Fruit fly (Drosophila melanogaster) whole organism, embryonic: ENCODE measurements around the gene ClC-c.

Source experiments
- Adf1 ChIP-seq: fragments of 200-800 bp; sonication (Bioruptor generic); IDR thresholded peaks from 2 replicates; pipeline ENCODE4 v1.3.6; 2022; ENCODE audit warnings: missing biosample characterization, missing genetic modification characterization
- Bgb ChIP-seq: fragments of 200-800 bp; sonication (Bioruptor generic); IDR thresholded peaks from 2 replicates; pipeline ENCODE4 v1.3.6; 2022; ENCODE audit warnings: missing biosample characterization, missing genetic modification characterization; ENCODE audit not compliant: partially characterized antibody
- Bteb2 ChIP-seq: fragments of 200-800 bp; sonication (Bioruptor generic); optimal IDR thresholded peaks from 2 replicates; lab custom pipeline; 2016; ENCODE audit warnings: missing biosample characterization, missing genetic modification characterization
- CG12071 ChIP-seq: fragments of 200-800 bp; sonication (Bioruptor generic); optimal IDR thresholded peaks from 3 replicates; lab custom pipeline; 2018; ENCODE audit warnings: missing biosample characterization, mild to moderate bottlenecking, missing genetic modification characterization
- CG12744 ChIP-seq: fragments of 200-800 bp; sonication (Bioruptor generic); optimal IDR thresholded peaks from 2 replicates; lab custom pipeline; 2016; ENCODE audit warnings: missing biosample characterization, missing genetic modification characterization
- CG13123 ChIP-seq: fragments of 200-800 bp; sonication (Bioruptor generic); optimal IDR thresholded peaks from 2 replicates; lab custom pipeline; 2016; ENCODE audit warnings: missing biosample characterization, missing genetic modification characterization
- CG15479 ChIP-seq: fragments of 200-800 bp; sonication (Bioruptor generic); optimal IDR thresholded peaks from 3 replicates; lab custom pipeline; 2019; ENCODE audit warnings: missing biosample characterization, mild to moderate bottlenecking, missing genetic modification characterization, moderate library complexity
- CG15696 ChIP-seq: fragments of 200-800 bp; sonication (Bioruptor generic); optimal IDR thresholded peaks from 2 replicates; lab custom pipeline; 2019; ENCODE audit warnings: missing biosample characterization, mild to moderate bottlenecking, missing genetic modification characterization, moderate library complexity
- CG3065 ChIP-seq: fragments of 200-800 bp; sonication (Bioruptor generic); optimal IDR thresholded peaks from 2 replicates; lab custom pipeline; 2016; ENCODE audit warnings: missing biosample characterization, missing genetic modification characterization
- CG4404 ChIP-seq: fragments of 200-800 bp; sonication (Bioruptor generic); IDR thresholded peaks from 2 replicates; pipeline ENCODE4 v1.3.6; 2022; ENCODE audit warnings: missing biosample characterization, missing genetic modification characterization
- CG6272 ChIP-seq: fragments of 200-800 bp; sonication (Bioruptor generic); IDR thresholded peaks from 2 replicates; pipeline ENCODE4 v1.3.6; 2022; ENCODE audit warnings: missing biosample characterization, missing genetic modification characterization
- CG6683 ChIP-seq: fragments of 200-800 bp; sonication (Bioruptor generic); optimal IDR thresholded peaks from 2 replicates; lab custom pipeline; 2017; ENCODE audit warnings: missing biosample characterization, mild to moderate bottlenecking, missing genetic modification characterization, missing genetic modification reagents
- CG6791 ChIP-seq: fragments of 200-800 bp; sonication (Bioruptor generic); IDR thresholded peaks from 3 replicates; pipeline ENCODE4 v1.3.6; 2022; ENCODE audit warnings: missing biosample characterization, missing genetic modification characterization; ENCODE audit not compliant: partially characterized antibody
- CG8089 ChIP-seq: fragments of 200-800 bp; sonication (Bioruptor generic); optimal IDR thresholded peaks from 3 replicates; lab custom pipeline; 2016; ENCODE audit warnings: missing biosample characterization, missing genetic modification characterization
- CG8281 ChIP-seq: fragments of 200-800 bp; sonication (Bioruptor generic); optimal IDR thresholded peaks from 2 replicates; lab custom pipeline; 2018; ENCODE audit warnings: missing biosample characterization, mild to moderate bottlenecking, missing genetic modification characterization, moderate library complexity
- CG8290 ChIP-seq, 3 experiments: fragments of 200-800 bp; sonication (Bioruptor generic); optimal IDR thresholded peaks; 2 replicates each; lab custom pipeline; 2016 to 2019; ENCODE audit warnings: missing biosample characterization in 3 of 3, missing genetic modification characterization in 3 of 3, mild to moderate bottlenecking in 2 of 3, moderate library complexity in 1 of 3
- CG8765 ChIP-seq: fragments of 200-800 bp; sonication (Bioruptor generic); IDR thresholded peaks from 2 replicates; pipeline ENCODE4 v1.3.6; 2022; ENCODE audit warnings: missing biosample characterization, missing genetic modification characterization
- Gsc ChIP-seq: fragments of 200-800 bp; sonication (Bioruptor generic); IDR thresholded peaks from 2 replicates; pipeline ENCODE4 v1.3.6; 2022; ENCODE audit warnings: missing biosample characterization, missing genetic modification characterization
- HHEX ChIP-seq: fragments of 200-800 bp; sonication (Bioruptor generic); optimal IDR thresholded peaks from 3 replicates; lab custom pipeline; 2017; ENCODE audit warnings: missing biosample characterization, mild to moderate bottlenecking, missing genetic modification characterization, missing genetic modification reagents
- Hmx ChIP-seq: fragments of 200-800 bp; sonication (Bioruptor generic); optimal IDR thresholded peaks from 2 replicates; lab custom pipeline; 2016; ENCODE audit warnings: missing biosample characterization, missing genetic modification characterization
- NFAT ChIP-seq: fragments of 200-800 bp; sonication (Bioruptor generic); IDR thresholded peaks from 2 replicates; pipeline ENCODE4 v1.3.6; 2022; ENCODE audit warnings: missing biosample characterization, missing genetic modification characterization
- Neu2 ChIP-seq: fragments of 200-800 bp; sonication (Bioruptor generic); optimal IDR thresholded peaks from 3 replicates; lab custom pipeline; 2016; ENCODE audit warnings: missing biosample characterization, missing genetic modification characterization, borderline replicate concordance
- Nf-YA ChIP-seq: fragments of 200-800 bp; sonication (Bioruptor generic); IDR thresholded peaks from 2 replicates; pipeline ENCODE4 v1.3.6; 2022; ENCODE audit warnings: missing biosample characterization, missing genetic modification characterization
- NfI ChIP-seq: fragments of 200-800 bp; sonication (Bioruptor generic); optimal IDR thresholded peaks from 3 replicates; lab custom pipeline; 2018; ENCODE audit warnings: missing biosample characterization, mild to moderate bottlenecking, missing genetic modification characterization, moderate library complexity
- Rx ChIP-seq: fragments of 200-800 bp; sonication (Bioruptor generic); IDR thresholded peaks from 2 replicates; pipeline ENCODE4 v1.3.6; 2022; ENCODE audit warnings: missing biosample characterization, missing genetic modification characterization
- Sox100B ChIP-seq: fragments of 200-800 bp; sonication (Bioruptor generic); optimal IDR thresholded peaks from 3 replicates; lab custom pipeline; 2018; ENCODE audit warnings: missing biosample characterization, mild to moderate bottlenecking, missing genetic modification characterization
- Tbp ChIP-seq: fragments of >200 bp; optimal IDR thresholded peaks from 2 replicates; lab custom pipeline; 2018; ENCODE audit warnings: missing biosample characterization, missing genetic modification characterization
- YL-1 ChIP-seq: fragments of 200-800 bp; sonication (Bioruptor generic); optimal IDR thresholded peaks from 3 replicates; lab custom pipeline; 2017; ENCODE audit warnings: missing biosample characterization, mild to moderate bottlenecking, missing genetic modification characterization
- abd-A ChIP-seq: fragments of 200-800 bp; sonication (Bioruptor generic); optimal IDR thresholded peaks from 3 replicates; lab custom pipeline; 2019; ENCODE audit warnings: missing biosample characterization, mild to moderate bottlenecking, missing genetic modification characterization, moderate library complexity
- ara ChIP-seq: fragments of 200-800 bp; sonication (Bioruptor generic); IDR thresholded peaks from 2 replicates; pipeline ENCODE4 v1.3.6; 2022; ENCODE audit warnings: missing biosample characterization, missing genetic modification characterization
- ato ChIP-seq: fragments of 200-800 bp; sonication (Bioruptor generic); IDR thresholded peaks from 2 replicates; pipeline ENCODE4 v1.3.6; 2022; ENCODE audit warnings: missing biosample characterization, missing genetic modification characterization; ENCODE audit not compliant: partially characterized antibody
- btn ChIP-seq: fragments of 200-800 bp; sonication (Bioruptor generic); optimal IDR thresholded peaks from 2 replicates; lab custom pipeline; 2016; ENCODE audit warnings: missing biosample characterization, missing genetic modification characterization
- chif ChIP-seq, 2 experiments: fragments of 200-800 bp; sonication (Bioruptor generic); optimal IDR thresholded peaks; 3 replicates each; lab custom pipeline; 2016; ENCODE audit warnings: missing biosample characterization in 2 of 2, missing genetic modification characterization in 2 of 2
- ci ChIP-seq: fragments of 200-800 bp; sonication (Bioruptor generic); IDR thresholded peaks from 3 replicates; pipeline ENCODE4 v1.3.6; 2022; ENCODE audit warnings: missing biosample characterization, missing genetic modification characterization
- corto ChIP-seq: fragments of 200-800 bp; sonication (Bioruptor generic); optimal IDR thresholded peaks from 2 replicates; lab custom pipeline; 2016; ENCODE audit warnings: missing biosample characterization, mild to moderate bottlenecking, missing genetic modification characterization, moderate library complexity
- crc ChIP-seq: fragments of 200-800 bp; sonication (Bioruptor generic); optimal IDR thresholded peaks from 2 replicates; lab custom pipeline; 2016; ENCODE audit warnings: missing biosample characterization, missing genetic modification characterization
- cwo ChIP-seq: fragments of 200-800 bp; sonication (Bioruptor generic); optimal IDR thresholded peaks from 3 replicates; lab custom pipeline; 2017; ENCODE audit warnings: missing biosample characterization, missing genetic modification characterization, mild to moderate bottlenecking, moderate library complexity, missing genetic modification reagents
- disco-r ChIP-seq: fragments of 200-800 bp; sonication (Bioruptor generic); optimal IDR thresholded peaks from 2 replicates; lab custom pipeline; 2016; ENCODE audit warnings: missing biosample characterization, missing genetic modification characterization
- ewg ChIP-seq: fragments of 200-800 bp; sonication (Bioruptor generic); optimal IDR thresholded peaks from 3 replicates; lab custom pipeline; 2017; ENCODE audit warnings: mild to moderate bottlenecking, missing biosample characterization, missing genetic modification reagents, missing genetic modification characterization
- hth ChIP-seq: fragments of >200 bp; optimal IDR thresholded peaks from 2 replicates; lab custom pipeline; 2017; ENCODE audit warnings: inconsistent platforms
- kni ChIP-seq: fragments of 200-800 bp; sonication (Bioruptor generic); optimal IDR thresholded peaks from 3 replicates; lab custom pipeline; 2017; ENCODE audit warnings: mild to moderate bottlenecking, missing biosample characterization, missing genetic modification reagents, missing genetic modification characterization
- org-1 ChIP-seq: fragments of 200-800 bp; sonication (Bioruptor generic); optimal IDR thresholded peaks from 2 replicates; lab custom pipeline; 2017; ENCODE audit warnings: missing biosample characterization, missing genetic modification characterization
- pnt ChIP-seq: fragments of 200-800 bp; sonication (Bioruptor generic); optimal IDR thresholded peaks from 3 replicates; lab custom pipeline; 2016; ENCODE audit warnings: missing biosample characterization, missing genetic modification characterization
- prd ChIP-seq, 3 experiments: fragments of >200 bp in 2 of 3; fragments of 200-800 bp in 1 of 3; sonication (Bioruptor generic) in 1 of 3; optimal IDR thresholded peaks in 2 of 3; IDR thresholded peaks in 1 of 3; 2 replicates in 2 of 3; 3 replicates in 1 of 3; pipeline versions ENCODE4 v1.3.6 to Lab custom; 2017 to 2022; ENCODE audit warnings: missing biosample characterization in 1 of 3, missing genetic modification characterization in 1 of 3
- pzg ChIP-seq: fragments of 200-800 bp; sonication (Bioruptor generic); optimal IDR thresholded peaks from 3 replicates; lab custom pipeline; 2018; ENCODE audit warnings: missing biosample characterization, mild to moderate bottlenecking, missing genetic modification characterization, moderate library complexity
- salm ChIP-seq: fragments of 200-800 bp; sonication (Bioruptor generic); optimal IDR thresholded peaks from 2 replicates; lab custom pipeline; 2018; ENCODE audit warnings: missing biosample characterization, mild to moderate bottlenecking, missing genetic modification characterization
- sima ChIP-seq: fragments of 200-800 bp; sonication (Bioruptor generic); optimal IDR thresholded peaks from 2 replicates; lab custom pipeline; 2016; ENCODE audit warnings: missing biosample characterization, missing genetic modification characterization
- tap ChIP-seq: fragments of 200-800 bp; optimal IDR thresholded peaks from 3 replicates; lab custom pipeline; 2019; ENCODE audit warnings: missing biosample characterization, mild to moderate bottlenecking, missing genetic modification characterization, moderate library complexity
- tgo ChIP-seq: fragments of 200-800 bp; sonication (Bioruptor generic); IDR thresholded peaks from 3 replicates; pipeline ENCODE4 v1.3.6; 2022; ENCODE audit warnings: missing biosample characterization, missing genetic modification characterization

The ClC-c gene

dm6 chr3L:16046387-16047066, 43.7 kb upstream of the ClC-c start (continued):
- TF ChIP-seq Bteb2 (no peak), sima (GFP tag; lab: Kevin White, UChicago) (no peak), abd-A (tag; lab: Kevin White, UChicago) (peak; percentile 85), Hmx (GFP tag; lab: Kevin White, UChicago) (no peak), CG15696 (tag; lab: Kevin White, UChicago) (no peak), tap (peak; percentile 52), NFAT (GFP tag; lab: Robert Waterston, UW) (peak; percentile 65), Adf1 (GFP tag; lab: Robert Waterston, UW) (no peak), Nf-YA (GFP tag; lab: Robert Waterston, UW) (no peak), CG3065 (no peak), org-1 (GFP tag; lab: Kevin White, UChicago) (no peak), CG4404 (no peak), corto (GFP tag; lab: Kevin White, UChicago) (no peak), CG15479 (GFP tag; lab: Kevin White, UChicago) (no peak), disco-r (GFP tag; lab: Kevin White, UChicago) (no peak), ara (GFP tag; lab: Robert Waterston, UW) (no peak), CG13123 (no peak), HHEX (GFP tag; lab: Kevin White, UChicago) (peak; percentile 7), CG12744 (GFP tag; lab: Kevin White, UChicago) (no peak), chif (GFP tag; optimal IDR thresholded peaks at IDR 0.05; lab: Kevin White, UChicago) (no peak), Sox100B (GFP tag; lab: Kevin White, UChicago) (no peak), pzg (GFP tag; lab: Kevin White, UChicago) (no peak), btn (no peak), tgo (GFP tag; lab: Robert Waterston, UW) (peak; percentile 15; the same call in 1 of the 3 replicates), hth (lab: Kevin White, UChicago) (no peak), Gsc (GFP tag; lab: Robert Waterston, UW) (no peak), ewg (GFP tag; lab: Kevin White, UChicago) (no peak), Neu2 (GFP tag; lab: Kevin White, UChicago) (no peak), CG8089 (GFP tag; lab: Kevin White, UChicago) (no peak), Rx (GFP tag; lab: Robert Waterston, UW) (no peak), salm (tag; lab: Kevin White, UChicago) (no peak), CG8281 (tag; lab: Kevin White, UChicago) (no peak), ci (GFP tag; lab: Robert Waterston, UW) (peak; percentile 69; the same call in 1 of the 3 replicates), prd (optimal IDR thresholded peaks at IDR 0.05; lab: Kevin White, UChicago) (no peak), prd (GFP tag; IDR thresholded peaks at IDR 0.05; lab: Robert Waterston, UW) (no peak), CG8290 (GFP tag; optimal IDR thresholded peaks at IDR 0.05; lab: Kevin White, UChicago) (no peak), CG8290 (tag; optimal IDR thresholded peaks at IDR 0.05; lab: Kevin White, UChicago) (peak; percentile 30 to 84), NfI (GFP tag; lab: Kevin White, UChicago) (peak; percentile 17), YL-1 (GFP tag; lab: Kevin White, UChicago) (no peak), kni (peak; percentile 81), CG8765 (GFP tag; lab: Robert Waterston, UW) (no peak), CG6683 (GFP tag; lab: Kevin White, UChicago) (no peak), Bgb (0 out of 2 replicates have a peak, but pooled peaks have one; percentile 27), ato (GFP tag; lab: Robert Waterston, UW) (0 out of 2 replicates have a peak, but pooled peaks have one; percentile 24), cwo (GFP tag; lab: Kevin White, UChicago) (peak; percentile 15), pnt (GFP tag; lab: Kevin White, UChicago) (no peak), CG6791 (GFP tag; lab: Robert Waterston, UW) (0 out of 3 replicates have a peak, but pooled peaks have one; percentile 38), CG12071 (GFP tag; lab: Kevin White, UChicago) (peak; percentile 14), crc (GFP tag; lab: Kevin White, UChicago) (no peak), Tbp (GFP tag; lab: Kevin White, UChicago) (no peak), CG6272 (GFP tag; lab: Robert Waterston, UW) (no peak)
